Worm (Caenorhabditis elegans): ENCODE data around the gene ufd-3.
A peak's percentile ranks its signal among the peaks of the same experiment; 100 is the strongest.

The ufd-3 gene

ce11 chrII:9937611-9938010, 2.9 kb upstream of the ufd-3 start:
- no peak for TF ChIP-seq pha-4 (tag; optimal IDR thresholded peaks at IDR 0.05)
- TF ChIP-seq hlh-1 (tag; optimal IDR thresholded peaks at IDR 0.05): peak; percentile 38
- no peak for TF ChIP-seq sptf-1 (tag; optimal IDR thresholded peaks at IDR 0.05)

- TF ChIP-seq unc-39 (tag; optimal IDR thresholded peaks at IDR 0.05) (no peak), hlh-1 (tag; optimal IDR thresholded peaks at IDR 0.05) (no peak), nhr-2 (tag; optimal IDR thresholded peaks at IDR 0.05) (no peak), ceh-43 (GFP tag; optimal IDR thresholded peaks at IDR 0.05) (no peak), sptf-1 (tag; optimal IDR thresholded peaks at IDR 0.05) (no peak), ces-1 (GFP tag; optimal IDR thresholded peaks at IDR 0.05) (no peak), nhr-28 (tag; optimal IDR thresholded peaks at IDR 0.05) (no peak), ham-2 (GFP tag; optimal IDR thresholded peaks at IDR 0.05) (no peak), nhr-76 (tag; optimal IDR thresholded peaks at IDR 0.05) (no peak), drap-1 (GFP tag; optimal IDR thresholded peaks at IDR 0.05) (no peak), zip-8 (tag; optimal IDR thresholded peaks at IDR 0.05) (no peak), nhr-237 (tag; optimal IDR thresholded peaks at IDR 0.05) (no peak), ztf-11 (tag; optimal IDR thresholded peaks at IDR 0.05) (no peak), cnd-1 (tag; optimal IDR thresholded peaks at IDR 0.05) (no peak), lin-13 (tag; optimal IDR thresholded peaks at IDR 0.05) (no peak)
Measured at ce11 chrII:9938877-9939276, 1.7 kb upstream of the ufd-3 start, which contains the start of the genes C05C10.7 and C05C10.5. TSS of gene C05C10.7 (minus strand) at chrII:9938971. TSS of gene C05C10.5 (plus strand) at chrII:9939040.

ce11 chrII:9943246-9943645, 2.7 kb downstream of the ufd-3 start:
- TF ChIP-seq tbx-8 (GFP tag; optimal IDR thresholded peaks at IDR 0.05) (no peak), unc-39 (tag; optimal IDR thresholded peaks at IDR 0.05) (no peak)

DNA sequence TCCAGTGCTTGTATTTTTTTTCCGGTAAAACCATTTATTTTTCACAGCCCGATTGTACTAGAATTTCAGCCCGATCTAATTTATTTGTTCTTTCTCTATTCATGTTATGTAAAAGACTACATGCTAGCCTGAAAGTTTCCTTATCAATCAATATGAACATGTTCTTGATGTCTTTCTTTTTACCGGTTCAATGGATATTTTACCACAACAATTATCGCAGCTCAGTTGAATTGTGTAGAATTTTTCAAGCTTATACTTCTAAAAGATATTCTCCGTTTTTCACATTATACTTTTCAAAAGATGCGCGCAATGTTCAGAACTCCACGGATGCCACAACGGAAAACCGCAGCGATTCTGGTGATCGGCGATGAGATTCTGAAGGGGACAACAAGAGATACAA, 3.3 kb downstream of the ufd-3 start, which contains the start of gene flad-1:
TSS of gene flad-1 (plus strand) at position 301 of the 400 bp plus-strand sequence.
- TF ChIP-seq ztf-11 (tag; optimal IDR thresholded peaks at IDR 0.05) (no peak), ceh-43 (GFP tag; optimal IDR thresholded peaks at IDR 0.05) (no peak), elt-3 (tag; optimal IDR thresholded peaks at IDR 0.05) (no peak)

DNA sequence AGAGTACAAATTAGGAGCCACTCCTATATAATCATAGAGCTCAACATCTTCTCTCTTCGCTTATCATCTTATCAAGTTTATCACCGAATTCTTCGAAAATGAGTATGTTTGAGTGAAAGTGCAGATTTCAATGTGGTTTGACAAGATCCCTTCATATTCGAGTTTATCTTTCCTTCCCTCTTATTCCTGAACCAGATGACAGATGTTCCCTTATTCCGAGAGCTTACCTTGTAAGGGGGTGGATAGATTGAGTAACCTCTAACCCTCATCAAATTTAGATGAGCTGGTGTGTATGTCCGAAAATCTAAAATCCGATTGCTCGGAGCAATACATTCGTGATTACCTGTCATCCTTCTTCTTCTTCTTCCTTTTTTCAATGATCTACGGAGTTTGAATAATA, 8.1 kb downstream of the ufd-3 start:
- TF ChIP-seq ztf-11 (tag; optimal IDR thresholded peaks at IDR 0.05): no peak
- TF ChIP-seq hlh-1 (tag; optimal IDR thresholded peaks at IDR 0.05): no peak
- TF ChIP-seq mab-5 (tag; optimal IDR thresholded peaks at IDR 0.05): no peak
- TF ChIP-seq lin-13 (tag; optimal IDR thresholded peaks at IDR 0.05): no peak
- TF ChIP-seq flh-1 (GFP tag; optimal IDR thresholded peaks at IDR 0.05): no peak
- TF ChIP-seq sem-2 (GFP tag; optimal IDR thresholded peaks at IDR 0.05): no peak
- TF ChIP-seq snpc-4 (tag; optimal IDR thresholded peaks at IDR 0.05): no peak
- no peak for TF ChIP-seq elt-1 (tag; optimal IDR thresholded peaks at IDR 0.05; ENCODE audit: borderline replicate concordance, insufficient read depth)
- no peak for TF ChIP-seq ces-1 (GFP tag; optimal IDR thresholded peaks at IDR 0.05)
- TF ChIP-seq tbx-8 (GFP tag; optimal IDR thresholded peaks at IDR 0.05): no peak
- no peak for TF ChIP-seq nhr-237 (tag; optimal IDR thresholded peaks at IDR 0.05)
- no peak for TF ChIP-seq pha-4 (tag; optimal IDR thresholded peaks at IDR 0.05)
- TF ChIP-seq ceh-83 (GFP tag; optimal IDR thresholded peaks at IDR 0.05): no peak
- no peak for TF ChIP-seq ceh-39 (tag; optimal IDR thresholded peaks at IDR 0.05)
- TF ChIP-seq unc-39 (tag; optimal IDR thresholded peaks at IDR 0.05): no peak
- no peak for TF ChIP-seq nhr-12 (tag; optimal IDR thresholded peaks at IDR 0.05)
- no peak for TF ChIP-seq M03D4.4 (tag; optimal IDR thresholded peaks at IDR 0.05)
- no peak for TF ChIP-seq sptf-1 (tag; optimal IDR thresholded peaks at IDR 0.05)
- no peak for TF ChIP-seq unc-62 (GFP tag; optimal IDR thresholded peaks at IDR 0.05)

DNA sequence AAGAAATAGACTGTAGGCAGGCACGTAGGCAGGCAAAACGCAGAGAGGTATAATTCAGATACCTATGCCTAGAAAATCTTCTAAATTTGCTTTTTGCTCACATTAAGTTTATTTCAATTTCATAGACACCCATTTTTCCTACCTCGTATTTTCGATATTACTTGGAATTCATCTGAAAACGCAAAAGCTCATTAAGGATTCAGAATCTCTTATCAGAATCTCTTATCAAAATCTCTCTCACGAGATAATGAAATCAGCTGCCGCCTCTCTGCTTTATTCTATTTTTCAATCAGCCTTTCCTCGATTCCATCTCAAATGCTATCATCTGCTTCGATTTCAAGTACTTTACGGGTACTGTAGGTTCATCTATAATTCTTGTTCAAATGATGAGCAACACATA, 11.3 kb downstream of the ufd-3 start:
- TF ChIP-seq ztf-11 (tag; optimal IDR thresholded peaks at IDR 0.05): no peak
- no peak for TF ChIP-seq unc-120 (tag; optimal IDR thresholded peaks at IDR 0.05; ENCODE audit: poor library complexity, severe bottlenecking)
- TF ChIP-seq ces-1 (GFP tag; optimal IDR thresholded peaks at IDR 0.05): no peak
- no peak for TF ChIP-seq mls-2 (tag; optimal IDR thresholded peaks at IDR 0.05)
- TF ChIP-seq flh-1 (GFP tag; optimal IDR thresholded peaks at IDR 0.05): no peak
- no peak for TF ChIP-seq sem-2 (GFP tag; optimal IDR thresholded peaks at IDR 0.05)
- no peak for TF ChIP-seq sptf-1 (tag; optimal IDR thresholded peaks at IDR 0.05)
- TF ChIP-seq unc-39 (tag; optimal IDR thresholded peaks at IDR 0.05): no peak

Data from whole organism, mixed stage, embryonic.